Fruit fly (Drosophila melanogaster) whole organism, prepupa: ENCODE results near the gene CG44158.
A peak's percentile ranks its signal among the peaks of the same experiment; 100 is the strongest.

ENCODE experiments used
- CG10631 ChIP-seq: fragments of 200-800 bp; sonication (Bioruptor generic); optimal IDR thresholded peaks from 2 replicates; lab custom pipeline; 2016; ENCODE audit warnings: missing biosample characterization, missing genetic modification characterization
- CG10669 ChIP-seq: fragments of 200-800 bp; sonication (Bioruptor generic); optimal IDR thresholded peaks from 3 replicates; lab custom pipeline; 2018; ENCODE audit warnings: missing biosample characterization, mild to moderate bottlenecking, missing genetic modification characterization, moderate library complexity
- CG11294 ChIP-seq: fragments of 200-800 bp; sonication (Bioruptor generic); IDR thresholded peaks from 2 replicates; pipeline ENCODE4 v1.3.6; 2022; ENCODE audit warnings: missing biosample characterization, missing genetic modification characterization
- CG11762 ChIP-seq: fragments of 200-800 bp; sonication (Bioruptor generic); optimal IDR thresholded peaks from 3 replicates; lab custom pipeline; 2016; ENCODE audit warnings: missing biosample characterization, missing genetic modification characterization; ENCODE audit not compliant: insufficient read depth
- CG11902 ChIP-seq: fragments of 200-800 bp; sonication (Bioruptor generic); optimal IDR thresholded peaks from 3 replicates; lab custom pipeline; 2016; ENCODE audit warnings: missing biosample characterization, missing genetic modification characterization
- CG15336 ChIP-seq: fragments of 200-800 bp; sonication (Bioruptor generic); IDR thresholded peaks from 2 replicates; pipeline ENCODE4 v1.3.6; 2022; ENCODE audit warnings: missing biosample characterization, missing genetic modification characterization
- CG1621 ChIP-seq: fragments of 200-800 bp; sonication (Bioruptor generic); optimal IDR thresholded peaks from 3 replicates; lab custom pipeline; 2018; ENCODE audit warnings: missing biosample characterization, mild to moderate bottlenecking, missing genetic modification characterization
- CG16779 ChIP-seq: fragments of 200-800 bp; sonication (Bioruptor generic); optimal IDR thresholded peaks from 3 replicates; lab custom pipeline; 2017; ENCODE audit warnings: missing biosample characterization, mild to moderate bottlenecking, missing genetic modification characterization
- CG31627 ChIP-seq: fragments of 200-800 bp; sonication (Bioruptor generic); optimal IDR thresholded peaks from 3 replicates; lab custom pipeline; 2016; ENCODE audit warnings: missing biosample characterization, missing genetic modification characterization
- CG6163 ChIP-seq: fragments of 200-800 bp; sonication (Bioruptor generic); IDR thresholded peaks from 3 replicates; pipeline ENCODE4 v1.3.6; 2022; ENCODE audit warnings: missing biosample characterization, missing genetic modification characterization
- CG6276 ChIP-seq: fragments of 200-800 bp; sonication (Bioruptor generic); optimal IDR thresholded peaks from 2 replicates; lab custom pipeline; 2017; ENCODE audit warnings: missing biosample characterization, mild to moderate bottlenecking, missing genetic modification characterization
- CG6854 ChIP-seq: fragments of 200-800 bp; sonication (Bioruptor generic); optimal IDR thresholded peaks from 2 replicates; lab custom pipeline; 2017; ENCODE audit warnings: missing biosample characterization, mild to moderate bottlenecking, missing genetic modification characterization
- CG8632 ChIP-seq: fragments of 200-800 bp; sonication (Bioruptor generic); optimal IDR thresholded peaks from 3 replicates; lab custom pipeline; 2016; ENCODE audit warnings: missing biosample characterization, missing genetic modification characterization
- CG9139 ChIP-seq: fragments of 200-800 bp; sonication (Bioruptor generic); optimal IDR thresholded peaks from 3 replicates; lab custom pipeline; 2017; ENCODE audit warnings: missing biosample characterization, mild to moderate bottlenecking, missing genetic modification characterization
- Eip75B ChIP-seq: fragments of 200-800 bp; sonication (Bioruptor generic); optimal IDR thresholded peaks from 3 replicates; lab custom pipeline; 2016; ENCODE audit warnings: missing biosample characterization, missing genetic modification characterization
- Eip78C ChIP-seq: fragments of 200-800 bp; sonication (Bioruptor generic); peaks from one replicate; lab custom pipeline; 2016; ENCODE audit warnings: missing biosample characterization, missing genetic modification characterization
- Eip93F ChIP-seq: fragments of 200-800 bp; sonication (Bioruptor generic); optimal IDR thresholded peaks from 2 replicates; lab custom pipeline; 2016; ENCODE audit warnings: missing biosample characterization, mild to moderate bottlenecking, missing genetic modification characterization
- Ets96B ChIP-seq: fragments of 200-800 bp; optimal IDR thresholded peaks from 2 replicates; lab custom pipeline; 2019; ENCODE audit warnings: missing biosample characterization, mild to moderate bottlenecking, missing genetic modification characterization, moderate library complexity
- Hr38 ChIP-seq: sonication (Bioruptor generic); optimal IDR thresholded peaks from 2 replicates; lab custom pipeline; 2016; ENCODE audit warnings: missing biosample characterization, missing genetic modification characterization
- Smox ChIP-seq: fragments of 200-800 bp; sonication (Bioruptor generic); optimal IDR thresholded peaks from 3 replicates; lab custom pipeline; 2016; ENCODE audit warnings: missing biosample characterization, missing genetic modification characterization
- Sox102F ChIP-seq: fragments of 200-800 bp; sonication (Bioruptor generic); optimal IDR thresholded peaks from 2 replicates; lab custom pipeline; 2016; ENCODE audit warnings: missing biosample characterization, mild to moderate bottlenecking, missing genetic modification characterization
- Sox14 ChIP-seq: fragments of 200-800 bp; sonication (Bioruptor generic); optimal IDR thresholded peaks from 3 replicates; lab custom pipeline; 2016; ENCODE audit warnings: missing biosample characterization, missing genetic modification characterization
- Sox15 ChIP-seq: fragments of 200-800 bp; sonication (Bioruptor generic); optimal IDR thresholded peaks from 3 replicates; lab custom pipeline; 2016; ENCODE audit warnings: missing biosample characterization, missing genetic modification characterization
- achi ChIP-seq: fragments of 200-800 bp; sonication (Bioruptor generic); optimal IDR thresholded peaks from 3 replicates; lab custom pipeline; 2016; ENCODE audit warnings: missing biosample characterization, missing genetic modification characterization
- dac ChIP-seq: fragments of 200-800 bp; sonication (Bioruptor generic); optimal IDR thresholded peaks from 2 replicates; lab custom pipeline; 2017; ENCODE audit warnings: missing biosample characterization, mild to moderate bottlenecking, missing genetic modification characterization
- dsx ChIP-seq: fragments of 200-800 bp; optimal IDR thresholded peaks from 3 replicates; lab custom pipeline; 2019; ENCODE audit warnings: missing biosample characterization, mild to moderate bottlenecking, missing genetic modification characterization, moderate library complexity; ENCODE audit not compliant: poor library complexity, severe bottlenecking
- eg ChIP-seq: fragments of 200-800 bp; sonication (Bioruptor generic); IDR thresholded peaks from 3 replicates; pipeline ENCODE4 v1.3.6; 2022; ENCODE audit warnings: missing biosample characterization, missing genetic modification characterization
- esn ChIP-seq: fragments of 200-800 bp; sonication (Bioruptor generic); optimal IDR thresholded peaks from 2 replicates; lab custom pipeline; 2016; ENCODE audit warnings: missing biosample characterization, mild to moderate bottlenecking, missing genetic modification characterization, moderate library complexity
- lz ChIP-seq: fragments of 200-800 bp; sonication (Bioruptor generic); optimal IDR thresholded peaks from 3 replicates; lab custom pipeline; 2016; ENCODE audit warnings: missing biosample characterization, missing genetic modification characterization
- net ChIP-seq: fragments of 200-800 bp; sonication (Bioruptor generic); optimal IDR thresholded peaks from 3 replicates; lab custom pipeline; 2016; ENCODE audit warnings: missing biosample characterization, missing genetic modification characterization
- pdm3 ChIP-seq: fragments of 200-800 bp; sonication (Bioruptor generic); optimal IDR thresholded peaks from 3 replicates; lab custom pipeline; 2016; ENCODE audit warnings: missing biosample characterization, missing genetic modification characterization
- ss ChIP-seq, 2 experiments: fragments of 200-800 bp; sonication (Bioruptor generic); optimal IDR thresholded peaks; 2 replicates in 1 of 2; 3 replicates in 1 of 2; lab custom pipeline; 2017 to 2018; ENCODE audit warnings: mild to moderate bottlenecking in 2 of 2, missing biosample characterization in 2 of 2, missing genetic modification characterization in 2 of 2, moderate library complexity in 1 of 2
- svp ChIP-seq: fragments of 200-800 bp; sonication (Bioruptor generic); peaks from one replicate; lab custom pipeline; 2016; ENCODE audit warnings: missing biosample characterization, missing genetic modification characterization
- topi ChIP-seq: fragments of 200-800 bp; sonication (Bioruptor generic); optimal IDR thresholded peaks from 3 replicates; lab custom pipeline; 2016; ENCODE audit warnings: missing biosample characterization, missing genetic modification characterization

The CG44158 gene

DNA sequence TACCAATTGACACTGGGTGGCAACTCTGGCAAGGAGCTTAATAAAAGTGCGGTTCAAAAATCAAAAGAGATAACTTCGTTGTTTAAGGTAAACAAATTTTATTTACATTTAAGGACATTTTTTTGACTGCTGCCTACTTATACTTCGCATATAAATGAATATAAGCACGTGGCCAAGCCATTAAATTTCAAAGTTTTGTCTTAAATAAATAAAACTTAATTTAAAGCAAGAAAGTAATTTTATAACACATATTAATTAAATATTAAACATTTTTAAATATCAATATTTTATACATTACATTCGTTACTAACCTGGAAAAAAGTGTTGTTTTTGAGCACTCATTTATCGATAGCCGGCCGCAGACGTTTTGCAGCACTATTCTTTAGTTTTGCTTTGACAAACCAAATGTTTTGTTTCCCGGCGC, 19.9 kb upstream of the CG44158 start, which contains the start of the genes CG12321 and MED17 (continued):
- no peak for TF ChIP-seq CG6276 (GFP tag; lab: Kevin White, UChicago)
- peak; percentile 80 for TF ChIP-seq Ets96B (tag; lab: Kevin White, UChicago)
- TF ChIP-seq eg (GFP tag; lab: Robert Waterston, UW), result peak; percentile 85
- peak; percentile 81 for TF ChIP-seq Sox14 (GFP tag; lab: Kevin White, UChicago)
- no peak for TF ChIP-seq svp (GFP tag; lab: Kevin White, UChicago)
- TF ChIP-seq esn (GFP tag; lab: Kevin White, UChicago), result peak; percentile 80
- peak; percentile 86 for TF ChIP-seq Sox15
- no peak for TF ChIP-seq CG16779 (tag; lab: Kevin White, UChicago)
- TF ChIP-seq Eip75B (GFP tag; lab: Kevin White, UChicago), result no peak
- peak; percentile 78 for TF ChIP-seq CG10669
- TF ChIP-seq topi (GFP tag; lab: Kevin White, UChicago), result peak; percentile 77
- peak; percentile 82 for TF ChIP-seq CG8632 (GFP tag; lab: Kevin White, UChicago)
- peak; percentile 82 for TF ChIP-seq CG15336
- peak; percentile 57 for TF ChIP-seq dac (GFP tag; lab: Kevin White, UChicago)
- TF ChIP-seq CG11902, result peak; percentile 82
- TF ChIP-seq achi (GFP tag; lab: Kevin White, UChicago), result peak; percentile 88
- peak; percentile 75 for TF ChIP-seq CG11762 (GFP tag; lab: Kevin White, UChicago)
- peak; percentile 91 for TF ChIP-seq Eip78C (GFP tag; lab: Kevin White, UChicago)
- TF ChIP-seq dsx (GFP tag; lab: Kevin White, UChicago), result peak; percentile 59
- peak; percentile 80 for TF ChIP-seq pdm3
- TF ChIP-seq Sox102F (GFP tag; lab: Kevin White, UChicago), result no peak
- no peak for TF ChIP-seq Hr38 (GFP tag; lab: Kevin White, UChicago)
- peak; percentile 77 for TF ChIP-seq CG6163
- TF ChIP-seq CG6854 (GFP tag; lab: Kevin White, UChicago), result peak; percentile 37
- peak; percentile 90 for TF ChIP-seq CG10631
- peak; percentile 72 for TF ChIP-seq lz
- no peak for TF ChIP-seq Smox (GFP tag; lab: Kevin White, UChicago)
- TF ChIP-seq net (GFP tag; lab: Kevin White, UChicago), result peak; percentile 76
- TF ChIP-seq, all 60 proteins: peak for 47

DNA sequence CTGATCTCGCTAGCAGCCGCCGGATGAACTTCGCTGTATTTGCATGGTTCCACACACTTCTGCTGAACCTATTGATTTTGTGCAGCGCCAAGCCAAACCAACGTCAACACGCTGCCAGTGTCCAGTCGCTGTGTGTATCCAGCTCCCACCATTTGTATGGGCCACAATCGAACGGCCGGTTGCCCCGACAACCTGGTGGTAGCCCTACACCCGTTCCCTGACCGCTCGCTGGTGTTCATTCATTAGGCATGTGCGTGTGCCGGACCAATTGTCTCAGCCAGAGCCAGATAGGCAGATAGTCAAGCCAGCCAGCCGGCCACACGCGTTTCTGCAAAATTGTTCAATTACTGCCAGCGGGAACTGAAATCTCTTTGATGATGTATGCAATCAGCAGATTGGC, 16.7 kb upstream of the CG44158 start, which contains the start of gene CG14313:
Gene CG14313, minus strand, starts transcription at position 101 of the 400 bp plus-strand sequence.
- no peak for TF ChIP-seq CG11294 (GFP tag; lab: Robert Waterston, UW)
- no peak for TF ChIP-seq CG9139 (GFP tag; lab: Kevin White, UChicago)
- TF ChIP-seq Eip93F (GFP tag; lab: Kevin White, UChicago), result no peak
- peak in 1 of 2 experiments; percentile 55 for TF ChIP-seq ss (GFP tag; optimal IDR thresholded peaks at IDR 0.05; lab: Kevin White, UChicago)
- TF ChIP-seq CG6276 (GFP tag; lab: Kevin White, UChicago), result no peak
- TF ChIP-seq, all 60 proteins: peak for 1

DNA sequence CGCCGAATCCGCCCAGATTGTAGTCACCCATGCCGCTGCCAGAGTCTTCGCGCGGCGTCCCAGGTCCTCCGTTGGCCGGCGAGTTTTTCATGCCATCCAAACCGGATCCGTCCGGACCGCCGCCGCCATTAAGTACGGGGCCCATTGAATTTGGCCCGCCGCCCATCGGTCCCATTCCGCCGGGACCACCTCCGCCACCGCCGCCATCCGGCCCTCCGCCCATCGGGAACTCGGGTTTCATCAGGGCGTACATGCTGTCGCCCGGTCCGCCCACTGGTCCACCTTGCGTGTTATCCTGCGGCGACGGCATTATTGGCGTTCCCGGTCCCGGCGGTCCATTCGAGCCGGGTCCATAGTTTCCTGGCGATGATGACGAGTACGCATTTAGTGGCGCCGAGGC, 13.3 kb upstream of the CG44158 start:
- no peak for TF ChIP-seq pdm3

DNA sequence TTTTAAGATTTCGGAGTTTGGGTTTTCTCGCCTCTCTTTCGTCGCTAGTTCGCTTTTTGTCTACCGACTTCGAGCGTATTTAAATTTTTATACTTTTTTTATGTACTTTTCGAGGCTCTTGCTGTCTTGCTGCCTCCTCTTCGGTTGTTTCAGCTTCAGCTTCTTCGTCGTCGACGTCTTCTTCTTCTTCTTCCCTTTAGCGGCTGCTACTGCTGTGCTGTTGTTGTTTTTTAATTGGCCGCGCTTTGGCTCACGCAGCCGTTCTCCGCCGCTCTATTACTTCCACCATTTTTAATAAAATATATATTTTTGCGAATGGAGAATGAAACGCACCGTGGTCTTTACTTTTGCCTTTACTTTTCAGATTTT, 12.0 kb upstream of the CG44158 start:
- no peak for TF ChIP-seq CG1621 (tag; lab: Kevin White, UChicago)
- no peak for TF ChIP-seq CG31627
- no peak for TF ChIP-seq CG6276 (GFP tag; lab: Kevin White, UChicago)
